Worm (Caenorhabditis elegans): Measurements from ENCODE around the gene R02E4.3.

Gene R02E4.3

ce11 chrX:4136547-4137311 is 34.8 kb upstream of the R02E4.3 start:
- TF ChIP-seq nhr-77 (tag; optimal IDR thresholded peaks at IDR 0.05) = no peak
- no peak for TF ChIP-seq nhr-25 (tag; optimal IDR thresholded peaks at IDR 0.05)
- TF ChIP-seq fos-1 (tag; optimal IDR thresholded peaks at IDR 0.05) = no peak
- TF ChIP-seq fkh-10 (GFP tag; optimal IDR thresholded peaks at IDR 0.05) = no peak

- TF ChIP-seq ama-1 (optimal IDR thresholded peaks at IDR 0.05) = no peak
Measured at ce11 chrX:4134855-4135254, 32.9 kb upstream of the R02E4.3 start, which contains the start of gene ZK470.2. Gene ZK470.2 (plus strand): TSS chrX:4135155.

ce11 chrX:4133378-4133777 is 31.5 kb upstream of the R02E4.3 start:
- peak; percentile 18 for TF ChIP-seq elt-2 (tag; optimal IDR thresholded peaks at IDR 0.05)
- peak; percentile 15 for TF ChIP-seq pqm-1 (tag; optimal IDR thresholded peaks at IDR 0.05)
- no peak for TF ChIP-seq fkh-10 (GFP tag; optimal IDR thresholded peaks at IDR 0.05)
- TF ChIP-seq zag-1 (tag; optimal IDR thresholded peaks at IDR 0.05) = no peak
- TF ChIP-seq ama-1 (optimal IDR thresholded peaks at IDR 0.05) = peak; percentile 58
- no peak for TF ChIP-seq skn-1 (tag; optimal IDR thresholded peaks at IDR 0.05)
- TF ChIP-seq nfya-1 (tag; optimal IDR thresholded peaks at IDR 0.05; ENCODE audit: insufficient read depth) = peak; percentile 9

ce11 chrX:4132243-4132642 is 30.3 kb upstream of the R02E4.3 start:
- TF ChIP-seq lin-15B (tag; optimal IDR thresholded peaks at IDR 0.05) = no peak
- TF ChIP-seq snpc-4 (tag; optimal IDR thresholded peaks at IDR 0.05) = no peak
- TF ChIP-seq egl-5 (tag; optimal IDR thresholded peaks at IDR 0.05) = peak; percentile 28
- peak; percentile 43 for TF ChIP-seq pqm-1 (tag; optimal IDR thresholded peaks at IDR 0.05)
- no peak for TF ChIP-seq fkh-2 (tag; optimal IDR thresholded peaks at IDR 0.05)
- TF ChIP-seq ceh-28 (tag; optimal IDR thresholded peaks at IDR 0.05) = peak; percentile 76
- no peak for TF ChIP-seq hmg-11 (tag; optimal IDR thresholded peaks at IDR 0.05)
- peak; percentile 22 to 37 (median 29) for TF ChIP-seq elt-3 (tag; optimal IDR thresholded peaks at IDR 0.05)
- TF ChIP-seq egl-27 (tag; optimal IDR thresholded peaks at IDR 0.05) = peak; percentile 1
- TF ChIP-seq ztf-4 (tag; optimal IDR thresholded peaks at IDR 0.05) = peak; percentile 79
- peak; percentile 56 for TF ChIP-seq tbx-2 (tag; optimal IDR thresholded peaks at IDR 0.05)
- peak; percentile 44 for TF ChIP-seq nfya-1 (tag; optimal IDR thresholded peaks at IDR 0.05; ENCODE audit: insufficient read depth)
- TF ChIP-seq jun-1 (tag; optimal IDR thresholded peaks at IDR 0.05) = peak; percentile 69
- no peak for TF ChIP-seq aly-2 (tag; optimal IDR thresholded peaks at IDR 0.05)
- TF ChIP-seq nhr-43 (tag; optimal IDR thresholded peaks at IDR 0.05; ENCODE audit: poor library complexity, severe bottlenecking) = peak; percentile 95
- peak; percentile 48 for TF ChIP-seq elt-1 (tag; optimal IDR thresholded peaks at IDR 0.05)
- TF ChIP-seq nhr-25 (tag; optimal IDR thresholded peaks at IDR 0.05) = peak; percentile 88
- TF ChIP-seq nhr-23 (tag; optimal IDR thresholded peaks at IDR 0.05) = peak; percentile 94

ce11 chrX:4131354-4131753 is 29.4 kb upstream of the R02E4.3 start:
- no peak for TF ChIP-seq lsy-12 (tag; optimal IDR thresholded peaks at IDR 0.05)
- peak; percentile 6 for TF ChIP-seq nfya-1 (tag; optimal IDR thresholded peaks at IDR 0.05; ENCODE audit: insufficient read depth)
- TF ChIP-seq tbx-2 (tag; optimal IDR thresholded peaks at IDR 0.05) = no peak
- TF ChIP-seq nhr-67 (tag; optimal IDR thresholded peaks at IDR 0.05) = no peak
- TF ChIP-seq ZK546.5 (tag; optimal IDR thresholded peaks at IDR 0.05) = no peak

ce11 chrX:4128684-4129083 is 26.8 kb upstream of the R02E4.3 start:
- TF ChIP-seq unc-39 (tag; optimal IDR thresholded peaks at IDR 0.05) (no peak), lsy-12 (tag; optimal IDR thresholded peaks at IDR 0.05) (no peak), nhr-23 (tag; optimal IDR thresholded peaks at IDR 0.05) (no peak), egl-5 (tag; optimal IDR thresholded peaks at IDR 0.05) (no peak), nhr-76 (tag; optimal IDR thresholded peaks at IDR 0.05) (no peak), pha-4 (tag; optimal IDR thresholded peaks at IDR 0.05) (no peak), ceh-28 (tag; optimal IDR thresholded peaks at IDR 0.05) (no peak), nhr-25 (tag; optimal IDR thresholded peaks at IDR 0.05) (no peak), nhr-43 (tag; optimal IDR thresholded peaks at IDR 0.05; ENCODE audit: poor library complexity, severe bottlenecking) (no peak), lin-15B (tag; optimal IDR thresholded peaks at IDR 0.05) (no peak), fkh-10 (GFP tag; optimal IDR thresholded peaks at IDR 0.05) (no peak), ceh-82 (tag; optimal IDR thresholded peaks at IDR 0.05) (no peak), hmg-11 (tag; optimal IDR thresholded peaks at IDR 0.05) (no peak)

All from whole organism, L3 larva.